Worm (Caenorhabditis elegans) whole organism, L4/young adult: ENCODE data around the gene Y43F8B.28.

Experiments used
- W03F9.2 ChIP-seq: fragments of 150-350 bp; optimal IDR thresholded peaks from 2 replicates; lab custom pipeline; 2014; ENCODE audit warnings: missing biosample characterization, missing genetic modification characterization
- dao-5 ChIP-seq: sonication (generic microtip); optimal IDR thresholded peaks from 2 replicates; lab custom pipeline; 2016; ENCODE audit warnings: missing genotype, missing genetic modification characterization, moderate library complexity, missing compliant biosample characterization
- him-1 ChIP-seq: sonication (generic microtip); optimal IDR thresholded peaks from 2 replicates; lab custom pipeline; 2016; ENCODE audit warnings: missing genotype, missing genetic modification reagents, missing genetic modification characterization, missing compliant biosample characterization

ce11 chrV:19509061-19509460 is 23.9 kb downstream of the Y43F8B.28 start:
- no peak for TF ChIP-seq him-1 (tag; lab: Kevin White, UChicago)
- no peak for TF ChIP-seq dao-5 (tag; lab: Kevin White, UChicago)
- no peak for TF ChIP-seq W03F9.2 (tag; lab: Kevin White, UChicago)
